Fruit fly (Drosophila melanogaster) whole organism, adult: Measurements from ENCODE around the gene Dap160.

ENCODE experiments used
- CG12768 ChIP-seq: fragments of 200-800 bp; sonication (Bioruptor generic); optimal IDR thresholded peaks from 2 replicates; lab custom pipeline; 2017; ENCODE audit warnings: missing biosample characterization, missing genetic modification characterization, mild to moderate bottlenecking, moderate library complexity, missing genetic modification reagents
- Mnt ChIP-seq: fragments of 200-800 bp; sonication (Bioruptor generic); optimal IDR thresholded peaks from 2 replicates; lab custom pipeline; 2016; ENCODE audit warnings: missing biosample characterization, mild to moderate bottlenecking, missing genetic modification characterization
- ovo ChIP-seq: fragments of 200-800 bp; sonication (Bioruptor generic); optimal IDR thresholded peaks from 2 replicates; lab custom pipeline; 2016; ENCODE audit warnings: missing biosample characterization, missing genetic modification characterization
- pad ChIP-seq: fragments of 200-800 bp; sonication (Bioruptor generic); optimal IDR thresholded peaks from 3 replicates; lab custom pipeline; 2017; ENCODE audit warnings: missing biosample characterization, missing genetic modification characterization, mild to moderate bottlenecking, moderate library complexity, missing genetic modification reagents
- tj ChIP-seq: fragments of 200-800 bp; sonication (Bioruptor generic); optimal IDR thresholded peaks from 3 replicates; lab custom pipeline; 2017; ENCODE audit warnings: missing biosample characterization, mild to moderate bottlenecking, missing genetic modification characterization, moderate library complexity

- no peak for TF ChIP-seq tj (GFP tag; lab: Kevin White, UChicago)
- TF ChIP-seq ovo: no peak
- TF ChIP-seq Mnt: no peak
- TF ChIP-seq pad (GFP tag; lab: Kevin White, UChicago): no peak
- no peak for TF ChIP-seq CG12768 (GFP tag; lab: Kevin White, UChicago)
Measured at dm6 chr2L:21169863-21170262, 27.7 kb upstream of the Dap160 start.
